Fruit fly (Drosophila melanogaster): ENCODE measurements around the gene CG10126.

CG10126 gene

dm6 chr3R:12859146-12859545, at the start of gene CG10126:
Gene CG10126, minus strand, starts transcription at chr3R:12859246.
- TF ChIP-seq noc (tag; optimal IDR thresholded peaks at IDR 0.05) = no peak

dm6 chr3R:12891656-12892055, 32.6 kb upstream of the CG10126 start, which contains the start of gene d-cup:
Gene d-cup, plus strand, starts transcription at chr3R:12891956.
- TF ChIP-seq noc (tag; optimal IDR thresholded peaks at IDR 0.05) = no peak

dm6 chr3R:12858079-12858478, 967 bp downstream of the CG10126 start:
- no peak for TF ChIP-seq noc (tag; optimal IDR thresholded peaks at IDR 0.05)

dm6 chr3R:12857527-12857926, 1.5 kb downstream of the CG10126 start:
- TF ChIP-seq noc (tag; optimal IDR thresholded peaks at IDR 0.05) = no peak

- TF ChIP-seq noc (tag; optimal IDR thresholded peaks at IDR 0.05) = no peak
Measured at dm6 chr3R:12848313-12848712, 10.7 kb downstream of the CG10126 start, which contains the start of gene beat-Va. Gene beat-Va, minus strand, starts transcription at chr3R:12848419.

dm6 chr3R:12827837-12828236, 31.2 kb downstream of the CG10126 start:
- TF ChIP-seq noc (tag; optimal IDR thresholded peaks at IDR 0.05) = no peak

- no peak for TF ChIP-seq noc (tag; optimal IDR thresholded peaks at IDR 0.05)
Measured at dm6 chr3R:12816979-12817594, 42.0 kb downstream of the CG10126 start, which contains the start of gene CG31345. Gene CG31345, minus strand, starts transcription at chr3R:12817029.
